Fruit fly (Drosophila melanogaster) whole organism, embryonic: ENCODE data around the gene frma.

ENCODE experiments used
- Adf1 ChIP-seq: fragments of 200-800 bp; sonication (Bioruptor generic); IDR thresholded peaks from 2 replicates; pipeline ENCODE4 v1.3.6; 2022; ENCODE audit warnings: missing biosample characterization, missing genetic modification characterization
- Blimp-1 ChIP-seq: fragments of 200-800 bp; sonication (Bioruptor generic); optimal IDR thresholded peaks from 3 replicates; lab custom pipeline; 2018; ENCODE audit warnings: missing biosample characterization, missing genetic modification characterization, mild to moderate bottlenecking, moderate library complexity, missing genetic modification reagents
- CG10543 ChIP-seq: fragments of 200-800 bp; sonication (Bioruptor generic); optimal IDR thresholded peaks from 3 replicates; lab custom pipeline; 2017; ENCODE audit warnings: missing biosample characterization, mild to moderate bottlenecking, missing genetic modification characterization, moderate library complexity
- CG14014 ChIP-seq: fragments of 200-800 bp; sonication (Bioruptor generic); IDR thresholded peaks from 2 replicates; pipeline ENCODE4 v1.3.6; 2022; ENCODE audit warnings: missing biosample characterization, missing genetic modification characterization
- CG15514 ChIP-seq: fragments of 200-800 bp; sonication (Bioruptor generic); optimal IDR thresholded peaks from 3 replicates; lab custom pipeline; 2017; ENCODE audit warnings: missing biosample characterization, missing genetic modification characterization, mild to moderate bottlenecking, moderate library complexity, missing genetic modification reagents
- CG15601 ChIP-seq: fragments of 200-800 bp; sonication (Bioruptor generic); optimal IDR thresholded peaks from 3 replicates; lab custom pipeline; 2019; ENCODE audit warnings: missing biosample characterization, mild to moderate bottlenecking, missing genetic modification characterization, moderate library complexity
- CG1603 ChIP-seq: fragments of 200-800 bp; sonication (Bioruptor generic); optimal IDR thresholded peaks from 2 replicates; lab custom pipeline; 2019; ENCODE audit warnings: missing biosample characterization, mild to moderate bottlenecking, missing genetic modification characterization, moderate library complexity
- CG16779 ChIP-seq: fragments of 200-800 bp; sonication (Bioruptor generic); IDR thresholded peaks from 2 replicates; pipeline ENCODE4 v1.3.6; 2022; ENCODE audit warnings: missing biosample characterization, missing genetic modification characterization
- CG2129 ChIP-seq: fragments of 200-800 bp; sonication (Bioruptor generic); IDR thresholded peaks from 2 replicates; pipeline ENCODE4 v1.3.6; 2022; ENCODE audit warnings: missing biosample characterization, missing genetic modification characterization; ENCODE audit not compliant: partially characterized antibody
- CG2678 ChIP-seq: fragments of 200-800 bp; sonication (Bioruptor generic); optimal IDR thresholded peaks from 3 replicates; lab custom pipeline; 2019; ENCODE audit warnings: missing biosample characterization, mild to moderate bottlenecking, missing genetic modification characterization, moderate library complexity
- CG3065 ChIP-seq: fragments of 200-800 bp; sonication (Bioruptor generic); optimal IDR thresholded peaks from 2 replicates; lab custom pipeline; 2016; ENCODE audit warnings: missing biosample characterization, missing genetic modification characterization
- CG3847 ChIP-seq: fragments of 200-800 bp; sonication (Bioruptor generic); IDR thresholded peaks from 2 replicates; pipeline ENCODE4 v1.3.6; 2022; ENCODE audit warnings: missing biosample characterization, missing genetic modification characterization
- CG3995 ChIP-seq: fragments of 200-800 bp; sonication (Bioruptor generic); optimal IDR thresholded peaks from 3 replicates; lab custom pipeline; 2016; ENCODE audit warnings: missing biosample characterization, missing genetic modification characterization
- CG4328 ChIP-seq: fragments of 200-800 bp; sonication (Bioruptor generic); optimal IDR thresholded peaks from 3 replicates; lab custom pipeline; 2017; ENCODE audit warnings: missing biosample characterization, missing genetic modification reagents, missing genetic modification characterization
- CG6175 ChIP-seq: fragments of 200-800 bp; sonication (Bioruptor generic); IDR thresholded peaks from 3 replicates; pipeline ENCODE4 v1.3.6; 2022; ENCODE audit warnings: missing biosample characterization, missing genetic modification characterization
- CG7963 ChIP-seq: fragments of 200-800 bp; sonication (Bioruptor generic); IDR thresholded peaks from 3 replicates; pipeline ENCODE4 v1.3.6; 2022; ENCODE audit warnings: missing biosample characterization, missing genetic modification characterization; ENCODE audit not compliant: partially characterized antibody
- Doc2 ChIP-seq: fragments of 200-800 bp; sonication (Bioruptor generic); IDR thresholded peaks from 2 replicates; pipeline ENCODE4 v1.3.6; 2022; ENCODE audit warnings: missing biosample characterization, missing genetic modification characterization
- E2f1 ChIP-seq: fragments of 200-800 bp; sonication (Bioruptor generic); IDR thresholded peaks from 2 replicates; pipeline ENCODE4 v1.3.6; 2022; ENCODE audit warnings: missing biosample characterization, missing genetic modification characterization
- E2f2 ChIP-seq: fragments of 200-800 bp; sonication (Bioruptor generic); IDR thresholded peaks from 2 replicates; pipeline ENCODE4 v1.3.6; 2022; ENCODE audit warnings: missing biosample characterization, missing genetic modification characterization
- Elba2 ChIP-seq: fragments of 200-800 bp; sonication (Bioruptor generic); optimal IDR thresholded peaks from 3 replicates; lab custom pipeline; 2016; ENCODE audit warnings: missing biosample characterization, missing genetic modification characterization
- Ets65A ChIP-seq: fragments of 200-800 bp; sonication (Bioruptor generic); peaks from one replicate; lab custom pipeline; 2016; ENCODE audit warnings: missing biosample characterization, missing genetic modification characterization
- HHEX ChIP-seq: fragments of 200-800 bp; sonication (Bioruptor generic); optimal IDR thresholded peaks from 3 replicates; lab custom pipeline; 2017; ENCODE audit warnings: missing biosample characterization, mild to moderate bottlenecking, missing genetic modification characterization, missing genetic modification reagents
- Hey ChIP-seq: fragments of 200-800 bp; sonication (Bioruptor generic); optimal IDR thresholded peaks from 3 replicates; lab custom pipeline; 2018; ENCODE audit warnings: missing biosample characterization, mild to moderate bottlenecking, missing genetic modification characterization
- Opbp ChIP-seq: fragments of 200-800 bp; sonication (Bioruptor generic); IDR thresholded peaks from 3 replicates; pipeline ENCODE4 v1.3.6; 2022; ENCODE audit warnings: missing biosample characterization, missing genetic modification characterization; ENCODE audit not compliant: partially characterized antibody
- amos ChIP-seq: fragments of 200-800 bp; sonication (Bioruptor generic); IDR thresholded peaks from 2 replicates; pipeline ENCODE4 v1.3.6; 2022; ENCODE audit warnings: missing biosample characterization, missing genetic modification characterization; ENCODE audit not compliant: partially characterized antibody
- ap ChIP-seq: fragments of 200-800 bp; sonication (Bioruptor generic); IDR thresholded peaks from 2 replicates; pipeline ENCODE4 v1.3.6; 2022; ENCODE audit warnings: missing biosample characterization, missing genetic modification characterization
- cad ChIP-seq: fragments of >200 bp; optimal IDR thresholded peaks from 2 replicates; lab custom pipeline; 2017; ENCODE audit warnings: missing biosample characterization, missing genetic modification characterization
- chif ChIP-seq, 2 experiments: fragments of 200-800 bp; sonication (Bioruptor generic); optimal IDR thresholded peaks; 3 replicates each; lab custom pipeline; 2016; ENCODE audit warnings: missing biosample characterization in 2 of 2, missing genetic modification characterization in 2 of 2
- cwo ChIP-seq: fragments of 200-800 bp; sonication (Bioruptor generic); optimal IDR thresholded peaks from 3 replicates; lab custom pipeline; 2017; ENCODE audit warnings: missing biosample characterization, missing genetic modification characterization, mild to moderate bottlenecking, moderate library complexity, missing genetic modification reagents
- danr ChIP-seq: fragments of 200-800 bp; sonication (Bioruptor generic); IDR thresholded peaks from 2 replicates; pipeline ENCODE4 v1.3.6; 2022; ENCODE audit warnings: missing biosample characterization, missing genetic modification characterization
- dm ChIP-seq: fragments of 200-800 bp; sonication (Bioruptor generic); optimal IDR thresholded peaks from 3 replicates; lab custom pipeline; 2016; ENCODE audit warnings: missing biosample characterization, missing genetic modification characterization
- dmrt11E ChIP-seq: fragments of 200-800 bp; sonication (Bioruptor generic); optimal IDR thresholded peaks from 3 replicates; lab custom pipeline; 2018; ENCODE audit warnings: missing biosample characterization, mild to moderate bottlenecking, missing genetic modification characterization, moderate library complexity
- dpn ChIP-seq, 2 experiments: fragments of 200-800 bp; sonication (Bioruptor generic); optimal IDR thresholded peaks; 3 replicates each; lab custom pipeline; 2016; ENCODE audit warnings: missing biosample characterization in 2 of 2, missing genetic modification characterization in 2 of 2
- fd3F ChIP-seq: fragments of 200-800 bp; sonication (Bioruptor generic); optimal IDR thresholded peaks from 2 replicates; lab custom pipeline; 2018; ENCODE audit warnings: missing biosample characterization, mild to moderate bottlenecking, missing genetic modification characterization, moderate library complexity
- fd96Cb ChIP-seq: fragments of 200-800 bp; sonication (Bioruptor generic); optimal IDR thresholded peaks from 2 replicates; lab custom pipeline; 2018; ENCODE audit warnings: missing biosample characterization, mild to moderate bottlenecking, missing genetic modification characterization, moderate library complexity
- gcm2 ChIP-seq: fragments of 200-800 bp; sonication (Bioruptor generic); optimal IDR thresholded peaks from 2 replicates; lab custom pipeline; 2016; ENCODE audit warnings: missing biosample characterization, missing genetic modification characterization
- jing ChIP-seq: fragments of 200-800 bp; sonication (Bioruptor generic); optimal IDR thresholded peaks from 2 replicates; lab custom pipeline; 2018; ENCODE audit warnings: missing biosample characterization, mild to moderate bottlenecking, missing genetic modification characterization
- jumu ChIP-seq: fragments of 200-800 bp; sonication (Bioruptor generic); optimal IDR thresholded peaks from 3 replicates; lab custom pipeline; 2016; ENCODE audit warnings: missing biosample characterization, missing genetic modification characterization
- kay ChIP-seq: fragments of 200-800 bp; sonication (Bioruptor generic); optimal IDR thresholded peaks from 2 replicates; lab custom pipeline; 2016; ENCODE audit warnings: missing biosample characterization, missing genetic modification characterization
- lab ChIP-seq: fragments of 200-800 bp; sonication (Bioruptor generic); optimal IDR thresholded peaks from 3 replicates; lab custom pipeline; 2017; ENCODE audit warnings: missing biosample characterization, missing genetic modification characterization, mild to moderate bottlenecking, moderate library complexity, missing genetic modification reagents
- lbe ChIP-seq: fragments of 200-800 bp; sonication (Bioruptor generic); optimal IDR thresholded peaks from 2 replicates; lab custom pipeline; 2016; ENCODE audit warnings: missing biosample characterization, mild to moderate bottlenecking, missing genetic modification characterization
- lmd ChIP-seq: fragments of 200-800 bp; sonication (Bioruptor generic); IDR thresholded peaks from 2 replicates; pipeline ENCODE4 v1.3.6; 2022; ENCODE audit warnings: missing biosample characterization, missing genetic modification characterization
- mam ChIP-seq: fragments of 200-800 bp; sonication (Bioruptor generic); optimal IDR thresholded peaks from 3 replicates; lab custom pipeline; 2016; ENCODE audit warnings: missing biosample characterization, missing genetic modification characterization
- pros ChIP-seq: fragments of 200-800 bp; sonication (Bioruptor generic); optimal IDR thresholded peaks from 3 replicates; lab custom pipeline; 2019; ENCODE audit warnings: missing biosample characterization, mild to moderate bottlenecking, missing genetic modification characterization, moderate library complexity
- pzg ChIP-seq: fragments of 200-800 bp; sonication (Bioruptor generic); optimal IDR thresholded peaks from 3 replicates; lab custom pipeline; 2018; ENCODE audit warnings: missing biosample characterization, mild to moderate bottlenecking, missing genetic modification characterization, moderate library complexity
- ranshi ChIP-seq: fragments of 200-800 bp; sonication (Bioruptor generic); IDR thresholded peaks from 2 replicates; pipeline ENCODE4 v1.3.6; 2022; ENCODE audit warnings: missing biosample characterization, missing genetic modification characterization
- shn ChIP-seq: fragments of 200-800 bp; sonication (Bioruptor generic); optimal IDR thresholded peaks from 3 replicates; lab custom pipeline; 2016; ENCODE audit warnings: missing biosample characterization, missing genetic modification characterization
- sqz ChIP-seq: fragments of 200-800 bp; sonication (Bioruptor generic); optimal IDR thresholded peaks from 3 replicates; lab custom pipeline; 2018; ENCODE audit warnings: missing biosample characterization, mild to moderate bottlenecking, missing genetic modification characterization
- tup ChIP-seq: fragments of 200-800 bp; sonication (Bioruptor generic); optimal IDR thresholded peaks from 2 replicates; lab custom pipeline; 2016; ENCODE audit warnings: missing biosample characterization, mild to moderate bottlenecking, missing genetic modification characterization, moderate library complexity

frma gene

dm6 chrX:5515903-5516658 lies 20.2 kb upstream of the frma start, which contains the start of gene CG12730 (continued):
- TF ChIP-seq CG15514 (GFP tag; lab: Kevin White, UChicago) (no peak), CG1603 (tag; lab: Kevin White, UChicago) (no peak), cwo (GFP tag; lab: Kevin White, UChicago) (no peak), CG15601 (tag; lab: Kevin White, UChicago) (no peak), danr (GFP tag; lab: Robert Waterston, UW) (no peak), CG10543 (GFP tag; lab: Kevin White, UChicago) (no peak), Ets65A (no peak), ranshi (0 out of 2 replicates have a peak, but pooled peaks have one; percentile 40), dmrt11E (no peak), E2f2 (no peak), amos (GFP tag; lab: Robert Waterston, UW) (no peak), Opbp (GFP tag; lab: Robert Waterston, UW) (no peak), CG3065 (GFP tag; lab: Kevin White, UChicago) (no peak), CG6175 (GFP tag; lab: Robert Waterston, UW) (no peak), ap (GFP tag; lab: Robert Waterston, UW) (peak; percentile 28; the same call in 1 of the 2 replicates), tup (no peak), lab (no peak), kay (GFP tag; lab: Kevin White, UChicago) (no peak), jumu (peak; percentile 23), CG4328 (GFP tag; lab: Kevin White, UChicago) (no peak), Doc2 (GFP tag; lab: Robert Waterston, UW) (no peak), Elba2 (GFP tag; lab: Kevin White, UChicago) (no peak), shn (no peak), pzg (GFP tag; lab: Kevin White, UChicago) (no peak), CG14014 (GFP tag; lab: Robert Waterston, UW) (peak; percentile 36; the same call in 1 of the 2 replicates), CG7963 (GFP tag; lab: Robert Waterston, UW) (no peak), jing (GFP tag; lab: Kevin White, UChicago) (no peak), Hey (tag; lab: Kevin White, UChicago) (no peak), cad (GFP tag; lab: Kevin White, UChicago) (no peak), CG16779 (GFP tag; lab: Robert Waterston, UW) (no peak), fd3F (GFP tag; lab: Kevin White, UChicago) (no peak), gcm2 (no peak), mam (GFP tag; lab: Kevin White, UChicago) (peak; percentile 12), E2f1 (GFP tag; lab: Robert Waterston, UW) (peak; percentile 36), CG2678 (tag; lab: Kevin White, UChicago) (peak; percentile 20), CG3847 (GFP tag; lab: Robert Waterston, UW) (0 out of 2 replicates have a peak, but pooled peaks have one; percentile 16), lbe (GFP tag; lab: Kevin White, UChicago) (no peak), chif (GFP tag; optimal IDR thresholded peaks at IDR 0.05; lab: Kevin White, UChicago) (no peak), lmd (GFP tag; lab: Robert Waterston, UW) (peak; percentile 41; the same call in 1 of the 2 replicates), Adf1 (GFP tag; lab: Robert Waterston, UW) (no peak), fd96Cb (tag; lab: Kevin White, UChicago) (no peak), pros (GFP tag; lab: Kevin White, UChicago) (no peak), CG3995 (GFP tag; lab: Kevin White, UChicago) (no peak), HHEX (GFP tag; lab: Kevin White, UChicago) (no peak), CG2129 (GFP tag; lab: Robert Waterston, UW) (no peak), sqz (no peak), dm (no peak), Blimp-1 (GFP tag; lab: Kevin White, UChicago) (no peak), dpn (GFP tag; optimal IDR thresholded peaks at IDR 0.05; lab: Kevin White, UChicago) (peak in 1 of 2 experiments; percentile 23)
